Worm (Caenorhabditis elegans) whole organism, L4 larva: Measurements from ENCODE around the gene H38K22.7.

ENCODE experiments used
- D1046.2 ChIP-seq: fragments of 200-800 bp; sonication (Bioruptor generic); IDR thresholded peaks from 2 replicates; pipeline ENCODE4 v1.3.6; 2022; ENCODE audit warnings: missing genetic modification characterization, missing compliant biosample characterization
- F44E2.7 ChIP-seq: fragments of 200-800 bp; sonication (Bioruptor generic); IDR thresholded peaks from 2 replicates; pipeline ENCODE4 v2.1.2; 2022; ENCODE audit warnings: missing genetic modification characterization, missing compliant biosample characterization
- Y5F2A.4 ChIP-seq: fragments of 200-800 bp; sonication (Bioruptor generic); optimal IDR thresholded peaks from 2 replicates; lab custom pipeline; 2018; ENCODE audit warnings: mild to moderate bottlenecking, missing genetic modification characterization, missing compliant biosample characterization
- Y75B8A.6 ChIP-seq: fragments of 200-800 bp; sonication (Bioruptor generic); IDR thresholded peaks from 2 replicates; pipeline ENCODE4 v1.3.6; 2022; ENCODE audit warnings: missing genetic modification reagents, missing genetic modification characterization, missing compliant biosample characterization
- ZK546.5 ChIP-seq, 2 experiments: sonication (generic microtip); optimal IDR thresholded peaks; 2 replicates each; lab custom pipeline; 2017; ENCODE audit warnings: missing biosample characterization in 2 of 2, missing genetic modification characterization in 2 of 2
- aha-1 ChIP-seq: fragments of 150-350 bp; peaks from one replicate; lab custom pipeline; 2014; ENCODE audit warnings: missing biosample characterization, missing genetic modification characterization
- ceh-28 ChIP-seq: fragments of 150-350 bp; optimal IDR thresholded peaks from 2 replicates; lab custom pipeline; 2014; ENCODE audit warnings: missing biosample characterization, missing genetic modification reagents, missing genetic modification characterization
- ceh-44 ChIP-seq: fragments of 200-800 bp; sonication (Bioruptor generic); IDR thresholded peaks from 2 replicates; pipeline ENCODE4 v1.3.6; 2022; ENCODE audit warnings: missing genetic modification reagents, missing genetic modification characterization, missing compliant biosample characterization
- ces-1 ChIP-seq: fragments of 150-350 bp; sonication (generic microtip); optimal IDR thresholded peaks from 4 replicates; lab custom pipeline; 2014; ENCODE audit warnings: missing biosample characterization, missing genetic modification reagents, missing genetic modification characterization
- cey-2 ChIP-seq: sonication (generic microtip); optimal IDR thresholded peaks from 3 replicates; lab custom pipeline; 2017; ENCODE audit warnings: missing genetic modification characterization, mild to moderate bottlenecking, missing compliant biosample characterization, antibody characterized with exemption, borderline replicate concordance; ENCODE audit not compliant: insufficient read depth
- ctbp-1 ChIP-seq: fragments of 200-800 bp; sonication (Bioruptor generic); IDR thresholded peaks from 2 replicates; pipeline ENCODE4 v1.3.6; 2022; ENCODE audit warnings: missing genetic modification reagents, missing genetic modification characterization, missing compliant biosample characterization
- daf-16 ChIP-seq, 3 experiments: sonication (generic microtip); optimal IDR thresholded peaks; 2 replicates each; lab custom pipeline; 2016 to 2017; ENCODE audit warnings: missing genetic modification characterization in 3 of 3, missing genetic modification reagents in 3 of 3, mild to moderate bottlenecking in 2 of 3, missing compliant biosample characterization in 2 of 3, missing biosample characterization in 1 of 3, moderate library complexity in 1 of 3
- dmd-6 ChIP-seq: fragments of 200-800 bp; sonication (Bioruptor generic); IDR thresholded peaks from 2 replicates; pipeline ENCODE4 v1.3.6; 2022; ENCODE audit warnings: missing genetic modification reagents, missing genetic modification characterization, missing compliant biosample characterization
- dpl-1 ChIP-seq: fragments of 150-350 bp; optimal IDR thresholded peaks from 2 replicates; lab custom pipeline; 2014; ENCODE audit warnings: missing biosample characterization, missing genetic modification reagents, missing genetic modification characterization
- duxl-1 ChIP-seq: sonication (generic microtip); optimal IDR thresholded peaks from 2 replicates; lab custom pipeline; 2016; ENCODE audit warnings: mild to moderate bottlenecking, missing genetic modification characterization, moderate library complexity, missing compliant biosample characterization; ENCODE audit not compliant: poor library complexity
- hlh-11 ChIP-seq: fragments of 200-800 bp; sonication (Bioruptor generic); optimal IDR thresholded peaks from 2 replicates; lab custom pipeline; 2018; ENCODE audit warnings: mild to moderate bottlenecking, missing genetic modification characterization, missing compliant biosample characterization
- hlh-30 ChIP-seq: sonication (generic microtip); optimal IDR thresholded peaks from 2 replicates; lab custom pipeline; 2017; ENCODE audit warnings: antibody characterized with exemption, mild to moderate bottlenecking, missing genetic modification characterization, missing compliant biosample characterization; ENCODE audit not compliant: insufficient read depth
- lin-13 ChIP-seq: fragments of 150-350 bp; optimal IDR thresholded peaks from 2 replicates; lab custom pipeline; 2014; ENCODE audit warnings: missing biosample characterization, missing genetic modification reagents, missing genetic modification characterization
- lin-38 ChIP-seq: fragments of 200-800 bp; sonication (Bioruptor generic); IDR thresholded peaks from 2 replicates; pipeline ENCODE4 v1.3.6; 2022; ENCODE audit warnings: missing genetic modification reagents, missing genetic modification characterization, missing compliant biosample characterization
- lin-39 ChIP-seq: fragments of 150-350 bp; optimal IDR thresholded peaks from 2 replicates; lab custom pipeline; 2014; ENCODE audit warnings: missing biosample characterization, missing genetic modification reagents, missing genetic modification characterization
- lsy-2 ChIP-seq, 2 experiments: fragments of 150-350 bp in 1 of 2; sonication (generic microtip) in 1 of 2; optimal IDR thresholded peaks; 2 replicates each; lab custom pipeline; 2014 to 2017; ENCODE audit warnings: missing biosample characterization in 2 of 2, missing genetic modification characterization in 2 of 2
- mdl-1 ChIP-seq, 2 experiments: fragments of 150-350 bp in 1 of 2; sonication (generic microtip) in 1 of 2; optimal IDR thresholded peaks; 2 replicates each; lab custom pipeline; 2014 to 2017; ENCODE audit warnings: missing biosample characterization in 2 of 2, missing genetic modification characterization in 2 of 2
- mep-1 ChIP-seq: fragments of 150-350 bp; sonication (generic microtip); optimal IDR thresholded peaks from 3 replicates; lab custom pipeline; 2014; ENCODE audit warnings: missing biosample characterization, missing genetic modification characterization
- nhr-102 ChIP-seq: sonication (generic microtip); optimal IDR thresholded peaks from 2 replicates; lab custom pipeline; 2016; ENCODE audit warnings: mild to moderate bottlenecking, missing genetic modification characterization, moderate library complexity, missing compliant biosample characterization
- nhr-11 ChIP-seq: fragments of 150-350 bp; optimal IDR thresholded peaks from 2 replicates; lab custom pipeline; 2014; ENCODE audit warnings: missing biosample characterization, missing genetic modification characterization
- nhr-25 ChIP-seq: sonication (generic microtip); optimal IDR thresholded peaks from 2 replicates; lab custom pipeline; 2017; ENCODE audit warnings: missing genetic modification characterization, mild to moderate bottlenecking, missing compliant biosample characterization, antibody characterized with exemption, moderate library complexity, borderline replicate concordance; ENCODE audit not compliant: insufficient read depth
- nhr-28 ChIP-seq: fragments of 150-350 bp; optimal IDR thresholded peaks from 2 replicates; lab custom pipeline; 2014; ENCODE audit warnings: missing biosample characterization, missing genetic modification characterization
- nhr-41 ChIP-seq: fragments of 200-800 bp; sonication (Bioruptor generic); IDR thresholded peaks from 2 replicates; pipeline ENCODE4 v1.3.6; 2022; ENCODE audit warnings: missing genetic modification reagents, missing genetic modification characterization, missing compliant biosample characterization
- nhr-6 ChIP-seq: fragments of 150-350 bp; optimal IDR thresholded peaks from 2 replicates; lab custom pipeline; 2014; ENCODE audit warnings: missing biosample characterization, missing genetic modification characterization
- nhr-76 ChIP-seq: fragments of 150-350 bp; optimal IDR thresholded peaks from 2 replicates; lab custom pipeline; 2014; ENCODE audit warnings: missing biosample characterization, missing genetic modification characterization
- pha-4 ChIP-seq, 2 experiments: fragments of 150-350 bp in 1 of 2; fragments of 200-800 bp in 1 of 2; sonication (Bioruptor generic) in 1 of 2; IDR thresholded peaks in 1 of 2; optimal IDR thresholded peaks in 1 of 2; 2 replicates each; pipeline versions ENCODE4 v1.3.6 to Lab custom; 2014 to 2022; ENCODE audit warnings: missing genetic modification characterization in 2 of 2, missing genetic modification reagents in 2 of 2, missing biosample characterization in 1 of 2, missing compliant biosample characterization in 1 of 2
- rbr-2 ChIP-seq: sonication (generic microtip); optimal IDR thresholded peaks from 2 replicates; lab custom pipeline; 2016; ENCODE audit warnings: missing genotype, missing genetic modification characterization, missing compliant biosample characterization
- set-16 ChIP-seq: fragments of 200-800 bp; sonication (Bioruptor generic); IDR thresholded peaks from 2 replicates; pipeline ENCODE4 v1.3.6; 2022; ENCODE audit warnings: missing genetic modification reagents, missing genetic modification characterization, missing compliant biosample characterization
- skn-1 ChIP-seq: fragments of 150-350 bp; optimal IDR thresholded peaks from 2 replicates; lab custom pipeline; 2014; ENCODE audit warnings: missing biosample characterization, missing genetic modification characterization
- snpc-1.2 ChIP-seq: fragments of 200-800 bp; sonication (Bioruptor generic); IDR thresholded peaks from 2 replicates; pipeline ENCODE4 v1.3.6; 2022; ENCODE audit warnings: missing genetic modification reagents, missing genetic modification characterization, missing compliant biosample characterization
- spr-1 ChIP-seq: sonication (generic microtip); optimal IDR thresholded peaks from 2 replicates; lab custom pipeline; 2016; ENCODE audit warnings: mild to moderate bottlenecking, missing genetic modification characterization, missing compliant biosample characterization
- tag-97 ChIP-seq: fragments of 200-800 bp; sonication (Bioruptor generic); IDR thresholded peaks from 2 replicates; pipeline ENCODE4 v1.3.6; 2022; ENCODE audit warnings: missing genetic modification characterization, missing compliant biosample characterization
- unc-130 ChIP-seq: sonication (generic microtip); optimal IDR thresholded peaks from 2 replicates; lab custom pipeline; 2016; ENCODE audit warnings: missing genetic modification reagents, missing genetic modification characterization, missing compliant biosample characterization
- unc-39 ChIP-seq: sonication (generic microtip); optimal IDR thresholded peaks from 2 replicates; lab custom pipeline; 2017; ENCODE audit warnings: missing biosample characterization, missing genetic modification characterization
- unc-62 ChIP-seq, 3 experiments: fragments of 150-350 bp in 1 of 3; sonication (generic microtip); optimal IDR thresholded peaks in 2 of 3; peaks in 1 of 3; 1 replicate in 1 of 3; 2 replicates in 2 of 3; lab custom pipeline; 2014 to 2017; ENCODE audit warnings: missing biosample characterization in 3 of 3, missing genetic modification characterization in 3 of 3, missing genetic modification reagents in 3 of 3, missing genotype in 1 of 3
- vab-7 ChIP-seq: fragments of 200-800 bp; sonication (Bioruptor generic); IDR thresholded peaks from 2 replicates; pipeline ENCODE4 v1.3.6; 2022; ENCODE audit warnings: missing genetic modification reagents, missing genetic modification characterization, missing compliant biosample characterization
- zfp-2 ChIP-seq: sonication (generic microtip); optimal IDR thresholded peaks from 2 replicates; lab custom pipeline; 2016; ENCODE audit warnings: mild to moderate bottlenecking, missing genetic modification characterization, missing compliant biosample characterization
- zip-11 ChIP-seq: fragments of 200-800 bp; sonication (Bioruptor generic); IDR thresholded peaks from 2 replicates; pipeline ENCODE4 v1.3.6; 2022; ENCODE audit warnings: missing genetic modification characterization, missing compliant biosample characterization

Gene H38K22.7

DNA sequence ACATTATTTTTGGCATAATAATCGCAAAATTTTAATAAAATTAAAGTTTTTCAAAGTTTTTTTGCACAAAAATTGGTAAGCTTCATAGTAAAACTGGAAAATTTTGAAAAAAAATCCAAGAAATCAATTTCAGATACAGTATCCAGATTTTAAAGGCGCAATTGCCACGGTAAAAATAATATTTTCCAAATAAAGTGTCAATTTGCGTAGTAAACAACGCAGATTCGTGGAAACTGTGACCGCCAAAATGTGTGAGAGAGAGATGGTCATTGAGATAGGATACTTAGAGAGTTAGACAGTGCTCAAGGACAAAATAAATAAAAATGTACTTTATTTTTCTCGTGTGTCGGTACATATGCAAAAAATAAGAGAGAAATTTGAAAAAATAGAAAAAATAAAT lies 18.7 kb upstream of the H38K22.7 start:
- TF ChIP-seq ceh-28 (tag; lab: Kevin White, UChicago) (no peak), daf-16 (GFP tag; optimal IDR thresholded peaks at IDR 0.05; lab: Kevin White, UChicago) (no peak), daf-16 (tag; optimal IDR thresholded peaks at IDR 0.05; lab: Kevin White, UChicago) (peak; percentile 55), nhr-25 (no peak), skn-1 (tag; lab: Kevin White, UChicago) (no peak), pha-4 (GFP tag; IDR thresholded peaks at IDR 0.05; lab: Robert Waterston, UW) (no peak), pha-4 (tag; optimal IDR thresholded peaks at IDR 0.05; lab: Kevin White, UChicago) (no peak), spr-1 (tag; lab: Kevin White, UChicago) (no peak)

ce11 chrIII:4309303-4309702 lies 12.2 kb upstream of the H38K22.7 start:
- TF ChIP-seq ceh-44 (GFP tag; lab: Robert Waterston, UW): no peak
- TF ChIP-seq unc-39 (tag; lab: Kevin White, UChicago): no peak
- TF ChIP-seq aha-1: peak; percentile 92
- TF ChIP-seq, all 104 proteins: peak for 1

ce11 chrIII:4313061-4313962 lies 8.2 kb upstream of the H38K22.7 start, which contains the start of the genes evl-14 and dcn-1:
Gene evl-14, minus strand, starts transcription at chrIII:4313128.
Gene dcn-1, plus strand, starts transcription at chrIII:4313912.
- peak; percentile 40 for TF ChIP-seq lin-13 (GFP tag; lab: Kevin White, UChicago)
- no peak for TF ChIP-seq vab-7
- TF ChIP-seq F44E2.7 (GFP tag; lab: Robert Waterston, UW): no peak
- TF ChIP-seq lin-38: peak; percentile 50
- no peak for TF ChIP-seq tag-97 (GFP tag; lab: Robert Waterston, UW)
- peak; percentile 57 to 85 for TF ChIP-seq mdl-1 (tag; optimal IDR thresholded peaks at IDR 0.05; lab: Kevin White, UChicago)
- TF ChIP-seq snpc-1.2: no peak
- peak; percentile 94 for TF ChIP-seq hlh-30 (tag; lab: Kevin White, UChicago)
- peak; percentile 44 for TF ChIP-seq nhr-11 (tag; lab: Kevin White, UChicago)
- no peak for TF ChIP-seq hlh-11 (tag; lab: Kevin White, UChicago)
- TF ChIP-seq nhr-102: no peak
- peak; percentile 73 for TF ChIP-seq aha-1
- no peak for TF ChIP-seq ZK546.5 (tag; optimal IDR thresholded peaks at IDR 0.05; lab: Kevin White, UChicago)
- no peak for TF ChIP-seq Y75B8A.6 (GFP tag; lab: Robert Waterston, UW)
- no peak for TF ChIP-seq nhr-76 (tag; lab: Kevin White, UChicago)
- TF ChIP-seq ces-1 (GFP tag; lab: Kevin White, UChicago): no peak
- no peak for TF ChIP-seq ctbp-1 (GFP tag; lab: Robert Waterston, UW)
- peak; percentile 59; the same call in 1 of the 2 replicates for TF ChIP-seq dmd-6 (GFP tag; lab: Robert Waterston, UW)
- TF ChIP-seq zip-11 (GFP tag; lab: Robert Waterston, UW): no peak
- peak; percentile 39 for TF ChIP-seq nhr-6 (tag; lab: Kevin White, UChicago)
- peak; percentile 46 for TF ChIP-seq unc-130 (GFP tag; lab: Kevin White, UChicago)
- TF ChIP-seq lin-39: no peak
- TF ChIP-seq rbr-2: peak; percentile 21
- no peak for TF ChIP-seq nhr-41 (GFP tag; lab: Robert Waterston, UW)
- TF ChIP-seq cey-2 (tag; lab: Kevin White, UChicago): no peak
- peak; percentile 79 for TF ChIP-seq mep-1 (tag; lab: Kevin White, UChicago)
- peak; percentile 69 for TF ChIP-seq nhr-28 (tag; lab: Kevin White, UChicago)
- no peak for TF ChIP-seq pha-4 (GFP tag; IDR thresholded peaks at IDR 0.05; lab: Robert Waterston, UW)
- TF ChIP-seq pha-4 (tag; optimal IDR thresholded peaks at IDR 0.05; lab: Kevin White, UChicago): no peak
- TF ChIP-seq duxl-1: no peak
- TF ChIP-seq dpl-1 (GFP tag; lab: Kevin White, UChicago): peak; percentile 75
- TF ChIP-seq zfp-2 (tag; lab: Kevin White, UChicago): no peak
- no peak for TF ChIP-seq set-16 (GFP tag; lab: Robert Waterston, UW)
- no peak for TF ChIP-seq D1046.2 (GFP tag; lab: Robert Waterston, UW)
- TF ChIP-seq lsy-2 (tag; optimal IDR thresholded peaks at IDR 0.05; lab: Kevin White, UChicago): peak; percentile 12 to 92
- TF ChIP-seq unc-62 (GFP tag; optimal IDR thresholded peaks at IDR 0.05 in 1 of 2; lab: Kevin White, UChicago): no peak
- TF ChIP-seq unc-62 (tag; optimal IDR thresholded peaks at IDR 0.05; lab: Kevin White, UChicago): no peak
- TF ChIP-seq Y5F2A.4 (GFP tag; lab: Kevin White, UChicago): no peak
